Worm (Caenorhabditis elegans) whole organism, late embryonic: ENCODE measurements around the gene nhr-190.

ENCODE experiments used
- F13H6.1 ChIP-seq: sonication (generic microtip); optimal IDR thresholded peaks from 2 replicates; lab custom pipeline; 2016; ENCODE audit warnings: missing genetic modification characterization, missing compliant biosample characterization
- K09A11.1 ChIP-seq: sonication (generic microtip); optimal IDR thresholded peaks from 2 replicates; lab custom pipeline; 2017; ENCODE audit warnings: antibody characterized with exemption, mild to moderate bottlenecking, missing genetic modification characterization, missing compliant biosample characterization; ENCODE audit not compliant: insufficient read depth
- ahr-1 ChIP-seq: sonication (generic microtip); optimal IDR thresholded peaks from 2 replicates; lab custom pipeline; 2016; ENCODE audit warnings: missing genetic modification characterization, missing compliant biosample characterization
- ceh-14 ChIP-seq: sonication (generic microtip); optimal IDR thresholded peaks from 2 replicates; lab custom pipeline; 2016; ENCODE audit warnings: missing genotype, missing genetic modification characterization, missing compliant biosample characterization
- ceh-31 ChIP-seq: sonication (generic microtip); optimal IDR thresholded peaks from 2 replicates; lab custom pipeline; 2016; ENCODE audit warnings: missing genetic modification characterization, missing compliant biosample characterization
- ceh-48 ChIP-seq: sonication (generic microtip); optimal IDR thresholded peaks from 2 replicates; lab custom pipeline; 2016; ENCODE audit warnings: missing genetic modification characterization, inconsistent platforms, missing compliant biosample characterization
- ceh-9 ChIP-seq: sonication (generic microtip); optimal IDR thresholded peaks from 2 replicates; lab custom pipeline; 2016; ENCODE audit warnings: mild to moderate bottlenecking, missing genetic modification characterization, inconsistent platforms, missing compliant biosample characterization
- dmd-4 ChIP-seq: sonication (generic microtip); optimal IDR thresholded peaks from 2 replicates; lab custom pipeline; 2016; ENCODE audit warnings: borderline replicate concordance, missing genetic modification characterization, missing compliant biosample characterization
- elt-2 ChIP-seq: sonication (generic microtip); optimal IDR thresholded peaks from 2 replicates; lab custom pipeline; 2016; ENCODE audit warnings: missing genetic modification reagents, missing genetic modification characterization, missing compliant biosample characterization
- ets-4 ChIP-seq: sonication (generic microtip); optimal IDR thresholded peaks from 2 replicates; lab custom pipeline; 2016; ENCODE audit warnings: missing genetic modification characterization, missing compliant biosample characterization
- fax-1 ChIP-seq: sonication (generic microtip); optimal IDR thresholded peaks from 2 replicates; lab custom pipeline; 2016; ENCODE audit warnings: missing genotype, missing genetic modification characterization, missing compliant biosample characterization
- fkh-10 ChIP-seq: fragments of 150-350 bp; optimal IDR thresholded peaks from 2 replicates; lab custom pipeline; 2014; ENCODE audit warnings: missing biosample characterization, missing genetic modification reagents, missing genetic modification characterization
- fkh-6 ChIP-seq: sonication (generic microtip); optimal IDR thresholded peaks from 2 replicates; lab custom pipeline; 2016; ENCODE audit warnings: missing genetic modification characterization, missing compliant biosample characterization
- hlh-13 ChIP-seq: fragments of 200-800 bp; sonication (Bioruptor generic); optimal IDR thresholded peaks from 2 replicates; lab custom pipeline; 2018; ENCODE audit warnings: mild to moderate bottlenecking, missing genetic modification characterization, missing compliant biosample characterization
- hlh-15 ChIP-seq: sonication (generic microtip); optimal IDR thresholded peaks from 2 replicates; lab custom pipeline; 2016; ENCODE audit warnings: missing genetic modification characterization, missing compliant biosample characterization
- hlh-30 ChIP-seq: sonication (generic microtip); optimal IDR thresholded peaks from 2 replicates; lab custom pipeline; 2017; ENCODE audit warnings: antibody characterized with exemption, missing genetic modification characterization, missing compliant biosample characterization; ENCODE audit not compliant: insufficient read depth
- hlh-6 ChIP-seq: sonication (generic microtip); optimal IDR thresholded peaks from 2 replicates; lab custom pipeline; 2016; ENCODE audit warnings: missing genotype, missing genetic modification characterization, missing compliant biosample characterization
- lin-11 ChIP-seq: fragments of 200-800 bp; sonication (Bioruptor generic); optimal IDR thresholded peaks from 2 replicates; lab custom pipeline; 2018; ENCODE audit warnings: mild to moderate bottlenecking, missing genetic modification characterization, missing compliant biosample characterization
- mec-3 ChIP-seq: sonication (generic microtip); optimal IDR thresholded peaks from 2 replicates; lab custom pipeline; 2016; ENCODE audit warnings: borderline replicate concordance, missing genetic modification characterization, missing compliant biosample characterization
- nfya-1 ChIP-seq: sonication (generic microtip); optimal IDR thresholded peaks from 2 replicates; lab custom pipeline; 2017; ENCODE audit warnings: missing genetic modification characterization, mild to moderate bottlenecking, missing compliant biosample characterization, antibody characterized with exemption, moderate library complexity
- nhr-11 ChIP-seq: fragments of 150-350 bp; optimal IDR thresholded peaks from 2 replicates; lab custom pipeline; 2014; ENCODE audit warnings: missing biosample characterization, missing genetic modification characterization
- nhr-232 ChIP-seq: sonication (generic microtip); optimal IDR thresholded peaks from 2 replicates; lab custom pipeline; 2016; ENCODE audit warnings: missing genetic modification characterization, missing compliant biosample characterization
- npax-4 ChIP-seq: sonication (generic microtip); optimal IDR thresholded peaks from 2 replicates; lab custom pipeline; 2016; ENCODE audit warnings: missing genetic modification characterization, missing compliant biosample characterization
- pag-3 ChIP-seq: sonication (generic microtip); optimal IDR thresholded peaks from 2 replicates; lab custom pipeline; 2016; ENCODE audit warnings: missing compliant biosample characterization, missing genetic modification characterization, borderline replicate concordance
- pat-9 ChIP-seq: fragments of 200-800 bp; sonication (Bioruptor generic); optimal IDR thresholded peaks from 2 replicates; lab custom pipeline; 2018; ENCODE audit warnings: mild to moderate bottlenecking, missing genetic modification characterization, moderate library complexity, missing compliant biosample characterization
- pha-2 ChIP-seq: sonication (generic microtip); optimal IDR thresholded peaks from 2 replicates; lab custom pipeline; 2017; ENCODE audit warnings: mild to moderate bottlenecking, missing genetic modification characterization, missing compliant biosample characterization
- pha-4 ChIP-seq: fragments of 150-350 bp; optimal IDR thresholded peaks from 2 replicates; lab custom pipeline; 2018; ENCODE audit warnings: missing biosample characterization, missing genetic modification reagents, missing genetic modification characterization
- rnt-1 ChIP-seq: sonication (generic microtip); optimal IDR thresholded peaks from 2 replicates; lab custom pipeline; 2016; ENCODE audit warnings: missing genetic modification characterization, missing compliant biosample characterization
- sox-2 ChIP-seq: fragments of 200-800 bp; sonication (Bioruptor generic); IDR thresholded peaks from 2 replicates; pipeline ENCODE4 v1.3.6; 2022; ENCODE audit warnings: missing genetic modification reagents, missing genetic modification characterization, missing compliant biosample characterization
- syd-9 ChIP-seq: sonication (generic microtip); optimal IDR thresholded peaks from 2 replicates; lab custom pipeline; 2016; ENCODE audit warnings: mild to moderate bottlenecking, missing genetic modification characterization, moderate library complexity, missing compliant biosample characterization
- tbx-7 ChIP-seq: sonication (generic microtip); optimal IDR thresholded peaks from 2 replicates; lab custom pipeline; 2016; ENCODE audit warnings: missing genotype, missing genetic modification characterization, missing compliant biosample characterization
- ttx-3 ChIP-seq: sonication (generic microtip); optimal IDR thresholded peaks from 2 replicates; lab custom pipeline; 2016; ENCODE audit warnings: missing genetic modification reagents, missing genetic modification characterization, missing compliant biosample characterization
- unc-3 ChIP-seq, 2 experiments: fragments of 200-800 bp in 1 of 2; sonication (Bioruptor generic) in 1 of 2; sonication (generic microtip) in 1 of 2; conservative IDR thresholded peaks in 1 of 2; optimal IDR thresholded peaks in 1 of 2; 2 replicates each; pipeline versions ENCODE4 v1.3.6 to Lab custom; 2016 to 2022; ENCODE audit warnings: missing compliant biosample characterization in 2 of 2, missing genetic modification characterization in 2 of 2, missing genetic modification reagents in 1 of 2

The nhr-190 gene

ce11 chrV:676550-677084, 33.9 kb upstream of the nhr-190 start, which contains the start of the genes fbxa-72 and srx-21:
TSS of gene fbxa-72 (minus strand) at chrV:676753.
TSS of gene srx-21 (plus strand) at chrV:677034.
- no peak for TF ChIP-seq mec-3
- TF ChIP-seq elt-2 (tag; lab: Kevin White, UChicago) = no peak
- no peak for TF ChIP-seq ets-4 (tag; lab: Kevin White, UChicago)
- no peak for TF ChIP-seq hlh-13
- no peak for TF ChIP-seq dmd-4 (tag; lab: Kevin White, UChicago)
- TF ChIP-seq pha-2 (tag; lab: Kevin White, UChicago) = no peak
- no peak for TF ChIP-seq K09A11.1 (tag; lab: Kevin White, UChicago)
- no peak for TF ChIP-seq sox-2 (GFP tag; lab: Robert Waterston, UW)
- TF ChIP-seq fkh-10 (GFP tag; lab: Kevin White, UChicago) = no peak

DNA sequence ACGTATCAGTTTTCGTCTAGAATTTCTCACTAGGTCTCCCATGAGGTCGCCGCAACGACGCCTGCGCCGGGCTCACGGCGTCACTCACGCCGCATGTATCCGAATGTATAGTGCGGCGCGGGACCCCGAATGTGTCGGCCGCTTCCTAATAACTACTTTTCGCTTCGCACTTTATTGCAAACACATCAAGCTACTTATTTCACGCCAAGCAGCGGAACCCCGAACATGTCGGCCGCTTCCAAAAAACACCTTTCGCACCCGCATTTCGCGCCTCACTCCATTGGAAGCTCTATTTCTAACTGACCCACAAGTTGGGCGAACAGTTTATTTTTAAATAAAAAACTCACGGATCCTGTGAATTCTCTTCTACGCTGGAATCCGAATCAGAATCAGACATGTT, 33.4 kb upstream of the nhr-190 start:
- TF ChIP-seq hlh-6 (tag; lab: Kevin White, UChicago) = no peak
- no peak for TF ChIP-seq ceh-31 (tag; lab: Kevin White, UChicago)
- TF ChIP-seq pha-4 (tag; lab: Kevin White, UChicago) = no peak
- TF ChIP-seq, all 69 proteins: peak for 0

- TF ChIP-seq fkh-10 (GFP tag; lab: Kevin White, UChicago) (no peak), nfya-1 (tag; lab: Kevin White, UChicago) (no peak)
- TF ChIP-seq, all 69 proteins: peak for 0
Measured at ce11 chrV:674213-674612, 31.5 kb upstream of the nhr-190 start, which contains the start of gene sru-25. TSS of gene sru-25 (minus strand) at chrV:674313.

- TF ChIP-seq ttx-3 (tag; lab: Kevin White, UChicago) (no peak), F13H6.1 (tag; lab: Kevin White, UChicago) (no peak), fkh-6 (tag; lab: Kevin White, UChicago) (no peak), rnt-1 (no peak), hlh-15 (no peak), lin-11 (tag; lab: Kevin White, UChicago) (no peak), ceh-9 (tag; lab: Kevin White, UChicago) (no peak), ahr-1 (tag; lab: Kevin White, UChicago) (no peak), npax-4 (tag; lab: Kevin White, UChicago) (no peak), syd-9 (no peak), ceh-48 (no peak)
Measured at ce11 chrV:671342-671741, 28.6 kb upstream of the nhr-190 start, which contains the start of gene sru-24. TSS of gene sru-24 (minus strand) at chrV:671442.

ce11 chrV:667459-667858, 24.7 kb upstream of the nhr-190 start, which contains the start of gene nhr-180:
TSS of gene nhr-180 (minus strand) at chrV:667510.
- TF ChIP-seq fax-1 (tag; lab: Kevin White, UChicago) = no peak
- no peak for TF ChIP-seq ahr-1 (tag; lab: Kevin White, UChicago)
- TF ChIP-seq K09A11.1 (tag; lab: Kevin White, UChicago) = no peak
- TF ChIP-seq unc-3 (GFP tag; conservative IDR thresholded peaks at IDR 0.05; lab: Robert Waterston, UW) = no peak
- TF ChIP-seq unc-3 (tag; optimal IDR thresholded peaks at IDR 0.05; lab: Kevin White, UChicago) = no peak
- no peak for TF ChIP-seq hlh-30 (tag; lab: Kevin White, UChicago)
- TF ChIP-seq fkh-6 (tag; lab: Kevin White, UChicago) = no peak

- no peak for TF ChIP-seq pat-9 (tag; lab: Kevin White, UChicago)
- no peak for TF ChIP-seq nhr-11
- TF ChIP-seq pag-3 (tag; lab: Kevin White, UChicago) = no peak
- no peak for TF ChIP-seq nhr-232 (tag; lab: Kevin White, UChicago)
- TF ChIP-seq tbx-7 (tag; lab: Kevin White, UChicago) = no peak
- no peak for TF ChIP-seq ceh-14 (tag; lab: Kevin White, UChicago)
- TF ChIP-seq unc-3 (GFP tag; conservative IDR thresholded peaks at IDR 0.05; lab: Robert Waterston, UW) = no peak
- no peak for TF ChIP-seq unc-3 (tag; optimal IDR thresholded peaks at IDR 0.05; lab: Kevin White, UChicago)
- no peak for TF ChIP-seq ahr-1 (tag; lab: Kevin White, UChicago)
- no peak for TF ChIP-seq lin-11 (tag; lab: Kevin White, UChicago)
- TF ChIP-seq pha-4 (tag; lab: Kevin White, UChicago) = no peak
Measured at ce11 chrV:664337-664847, 21.7 kb upstream of the nhr-190 start, which contains the start of the genes F31F4.11 and srh-266. TSS of gene F31F4.11 (minus strand) at chrV:664437. TSS of gene srh-266 (plus strand) at chrV:664797.
